Fruit fly (Drosophila melanogaster) whole organism, embryonic: ENCODE data around the gene Gr64a.

Experiments
- Aef1 ChIP-seq: fragments of 200-800 bp; sonication (Bioruptor generic); IDR thresholded peaks from 3 replicates; pipeline ENCODE4 v1.3.6; 2022; ENCODE audit warnings: missing biosample characterization, missing genetic modification characterization
- Antp ChIP-seq: fragments of 200-800 bp; sonication (Bioruptor generic); optimal IDR thresholded peaks from 3 replicates; lab custom pipeline; 2016; ENCODE audit warnings: missing biosample characterization, missing genetic modification characterization
- Blimp-1 ChIP-seq: fragments of 200-800 bp; sonication (Bioruptor generic); optimal IDR thresholded peaks from 3 replicates; lab custom pipeline; 2018; ENCODE audit warnings: missing biosample characterization, missing genetic modification characterization, mild to moderate bottlenecking, moderate library complexity, missing genetic modification reagents
- C15 ChIP-seq: fragments of 200-800 bp; sonication (Bioruptor generic); IDR thresholded peaks from 3 replicates; pipeline ENCODE4 v1.3.6; 2022; ENCODE audit warnings: missing biosample characterization, missing genetic modification characterization
- CG14441 ChIP-seq: fragments of 200-800 bp; sonication (Bioruptor generic); IDR thresholded peaks from 2 replicates; pipeline ENCODE4 v1.3.6; 2022; ENCODE audit warnings: missing biosample characterization, missing genetic modification characterization
- CG15269 ChIP-seq: fragments of 200-800 bp; sonication (Bioruptor generic); optimal IDR thresholded peaks from 2 replicates; lab custom pipeline; 2018; ENCODE audit warnings: missing biosample characterization, mild to moderate bottlenecking, missing genetic modification characterization, moderate library complexity
- CG2678 ChIP-seq: fragments of 200-800 bp; sonication (Bioruptor generic); optimal IDR thresholded peaks from 3 replicates; lab custom pipeline; 2019; ENCODE audit warnings: missing biosample characterization, mild to moderate bottlenecking, missing genetic modification characterization, moderate library complexity
- CG30403 ChIP-seq: fragments of 200-800 bp; sonication (Bioruptor generic); optimal IDR thresholded peaks from 3 replicates; lab custom pipeline; 2016; ENCODE audit warnings: missing biosample characterization, missing genetic modification characterization
- CG31224 ChIP-seq: fragments of 200-800 bp; sonication (Bioruptor generic); IDR thresholded peaks from 2 replicates; pipeline ENCODE4 v1.3.6; 2022; ENCODE audit warnings: missing biosample characterization, missing genetic modification characterization
- CG31365 ChIP-seq: fragments of 200-800 bp; sonication (Bioruptor generic); optimal IDR thresholded peaks from 2 replicates; lab custom pipeline; 2018; ENCODE audit warnings: missing biosample characterization, mild to moderate bottlenecking, missing genetic modification characterization
- CG31441 ChIP-seq: fragments of 200-800 bp; sonication (Bioruptor generic); IDR thresholded peaks from 2 replicates; pipeline ENCODE4 v1.3.6; 2022; ENCODE audit warnings: missing biosample characterization, missing genetic modification characterization
- CG32772 ChIP-seq: fragments of 200-800 bp; sonication (Bioruptor generic); IDR thresholded peaks from 2 replicates; pipeline ENCODE4 v1.3.6; 2022; ENCODE audit warnings: missing biosample characterization, missing genetic modification characterization
- CG4282 ChIP-seq: fragments of 200-800 bp; sonication (Bioruptor generic); optimal IDR thresholded peaks from 2 replicates; lab custom pipeline; 2016; ENCODE audit warnings: missing biosample characterization, missing genetic modification characterization
- CG6683 ChIP-seq: fragments of 200-800 bp; sonication (Bioruptor generic); optimal IDR thresholded peaks from 2 replicates; lab custom pipeline; 2017; ENCODE audit warnings: missing biosample characterization, mild to moderate bottlenecking, missing genetic modification characterization, missing genetic modification reagents
- CG8281 ChIP-seq: fragments of 200-800 bp; sonication (Bioruptor generic); optimal IDR thresholded peaks from 2 replicates; lab custom pipeline; 2018; ENCODE audit warnings: missing biosample characterization, mild to moderate bottlenecking, missing genetic modification characterization, moderate library complexity
- CG9797 ChIP-seq: fragments of 200-800 bp; sonication (Bioruptor generic); optimal IDR thresholded peaks from 3 replicates; lab custom pipeline; 2018; ENCODE audit warnings: missing biosample characterization, mild to moderate bottlenecking, missing genetic modification characterization
- CTCF ChIP-seq: fragments of 200-800 bp; sonication (Bioruptor generic); optimal IDR thresholded peaks from 2 replicates; lab custom pipeline; 2017; ENCODE audit warnings: missing biosample characterization, mild to moderate bottlenecking, missing genetic modification characterization, moderate library complexity
- CkIIα-i1 ChIP-seq: fragments of 200-800 bp; sonication (Bioruptor generic); IDR thresholded peaks from 2 replicates; pipeline ENCODE4 v1.3.6; 2022; ENCODE audit warnings: missing biosample characterization, missing genetic modification characterization
- HLH3B ChIP-seq: fragments of 200-800 bp; sonication (Bioruptor generic); IDR thresholded peaks from 2 replicates; pipeline ENCODE4 v1.3.6; 2022; ENCODE audit warnings: missing biosample characterization, missing genetic modification characterization
- HLH4C ChIP-seq: fragments of 200-800 bp; sonication (Bioruptor generic); IDR thresholded peaks from 3 replicates; pipeline ENCODE4 v1.3.6; 2022; ENCODE audit warnings: missing biosample characterization, missing genetic modification characterization; ENCODE audit not compliant: partially characterized antibody
- Hr51 ChIP-seq, 2 experiments: fragments of 200-800 bp; sonication (Bioruptor generic); optimal IDR thresholded peaks; 2 replicates in 1 of 2; 3 replicates in 1 of 2; lab custom pipeline; 2016 to 2018; ENCODE audit warnings: missing biosample characterization in 2 of 2, missing genetic modification characterization in 2 of 2, mild to moderate bottlenecking in 1 of 2, moderate library complexity in 1 of 2
- Max ChIP-seq: fragments of 200-800 bp; sonication (Bioruptor generic); optimal IDR thresholded peaks from 2 replicates; lab custom pipeline; 2016; ENCODE audit warnings: missing biosample characterization, mild to moderate bottlenecking, missing genetic modification characterization
- Med ChIP-seq: fragments of 200-800 bp; sonication (Bioruptor generic); peaks from one replicate; lab custom pipeline; 2016; ENCODE audit warnings: missing biosample characterization, missing genetic modification characterization, mild to moderate bottlenecking, inconsistent platforms, moderate library complexity
- Mes4 ChIP-seq: fragments of 200-800 bp; sonication (Bioruptor generic); optimal IDR thresholded peaks from 2 replicates; lab custom pipeline; 2016; ENCODE audit warnings: missing biosample characterization, missing genetic modification characterization
- NK7.1 ChIP-seq: fragments of 200-800 bp; sonication (Bioruptor generic); optimal IDR thresholded peaks from 3 replicates; lab custom pipeline; 2016; ENCODE audit warnings: missing biosample characterization, missing genetic modification characterization
- Rfx ChIP-seq: fragments of 200-800 bp; sonication (Bioruptor generic); IDR thresholded peaks from 2 replicates; pipeline ENCODE4 v1.3.6; 2022; ENCODE audit warnings: missing biosample characterization, missing genetic modification characterization
- Rx ChIP-seq: fragments of 200-800 bp; sonication (Bioruptor generic); IDR thresholded peaks from 2 replicates; pipeline ENCODE4 v1.3.6; 2022; ENCODE audit warnings: missing biosample characterization, missing genetic modification characterization
- Sox102F ChIP-seq: fragments of 200-800 bp; sonication (Bioruptor generic); optimal IDR thresholded peaks from 2 replicates; lab custom pipeline; 2018; ENCODE audit warnings: missing biosample characterization, mild to moderate bottlenecking, missing genetic modification characterization, moderate library complexity
- Trl ChIP-seq, 3 experiments: fragments of >200 bp in 2 of 3; fragments of 200-800 bp in 1 of 3; sonication (Bioruptor generic) in 1 of 3; optimal IDR thresholded peaks; 2 replicates in 1 of 3; 3 replicates in 2 of 3; lab custom pipeline; 2016 to 2017; ENCODE audit warnings: missing biosample characterization in 1 of 3, missing genetic modification characterization in 1 of 3
- danr ChIP-seq: fragments of 200-800 bp; sonication (Bioruptor generic); IDR thresholded peaks from 2 replicates; pipeline ENCODE4 v1.3.6; 2022; ENCODE audit warnings: missing biosample characterization, missing genetic modification characterization
- dati ChIP-seq: fragments of 200-800 bp; sonication (Bioruptor generic); IDR thresholded peaks from 2 replicates; pipeline ENCODE4 v1.3.6; 2022; ENCODE audit warnings: missing biosample characterization, missing genetic modification characterization
- gem ChIP-seq: fragments of 200-800 bp; sonication (Bioruptor generic); optimal IDR thresholded peaks from 2 replicates; lab custom pipeline; 2019; ENCODE audit warnings: missing biosample characterization, mild to moderate bottlenecking, missing genetic modification characterization, moderate library complexity
- grau ChIP-seq: fragments of 200-800 bp; optimal IDR thresholded peaks from 3 replicates; lab custom pipeline; 2019; ENCODE audit warnings: missing biosample characterization, mild to moderate bottlenecking, missing genetic modification characterization, moderate library complexity
- ham ChIP-seq: fragments of 200-800 bp; sonication (Bioruptor generic); IDR thresholded peaks from 2 replicates; pipeline ENCODE4 v1.3.6; 2022; ENCODE audit warnings: missing biosample characterization, missing genetic modification characterization
- hth ChIP-seq: fragments of >200 bp; optimal IDR thresholded peaks from 2 replicates; lab custom pipeline; 2017; ENCODE audit warnings: inconsistent platforms
- jumu ChIP-seq: fragments of 200-800 bp; sonication (Bioruptor generic); optimal IDR thresholded peaks from 3 replicates; lab custom pipeline; 2016; ENCODE audit warnings: missing biosample characterization, missing genetic modification characterization
- klu ChIP-seq: fragments of 200-800 bp; sonication (Bioruptor generic); IDR thresholded peaks from 2 replicates; pipeline ENCODE4 v1.3.6; 2022; ENCODE audit warnings: missing biosample characterization, missing genetic modification characterization
- lmd ChIP-seq: fragments of 200-800 bp; sonication (Bioruptor generic); IDR thresholded peaks from 2 replicates; pipeline ENCODE4 v1.3.6; 2022; ENCODE audit warnings: missing biosample characterization, missing genetic modification characterization
- maf-S ChIP-seq: fragments of 200-800 bp; sonication (Bioruptor generic); optimal IDR thresholded peaks from 2 replicates; lab custom pipeline; 2016; ENCODE audit warnings: missing biosample characterization, missing genetic modification characterization
- mam ChIP-seq: fragments of 200-800 bp; sonication (Bioruptor generic); optimal IDR thresholded peaks from 3 replicates; lab custom pipeline; 2016; ENCODE audit warnings: missing biosample characterization, missing genetic modification characterization
- nom ChIP-seq: fragments of 200-800 bp; sonication (Bioruptor generic); optimal IDR thresholded peaks from 2 replicates; lab custom pipeline; 2017; ENCODE audit warnings: missing biosample characterization, missing genetic modification characterization, mild to moderate bottlenecking, moderate library complexity, missing genetic modification reagents
- pb ChIP-seq: fragments of 200-800 bp; sonication (Bioruptor generic); optimal IDR thresholded peaks from 3 replicates; lab custom pipeline; 2016; ENCODE audit warnings: missing biosample characterization, missing genetic modification characterization
- phol ChIP-seq: fragments of 200-800 bp; sonication (Bioruptor generic); optimal IDR thresholded peaks from 3 replicates; lab custom pipeline; 2018; ENCODE audit warnings: missing biosample characterization, mild to moderate bottlenecking, missing genetic modification characterization, moderate library complexity
- psq ChIP-seq: fragments of 200-800 bp; sonication (Bioruptor generic); optimal IDR thresholded peaks from 2 replicates; lab custom pipeline; 2017; ENCODE audit warnings: missing biosample characterization, missing genetic modification characterization
- pzg ChIP-seq: fragments of 200-800 bp; sonication (Bioruptor generic); optimal IDR thresholded peaks from 3 replicates; lab custom pipeline; 2018; ENCODE audit warnings: missing biosample characterization, mild to moderate bottlenecking, missing genetic modification characterization, moderate library complexity
- ranshi ChIP-seq: fragments of 200-800 bp; sonication (Bioruptor generic); IDR thresholded peaks from 2 replicates; pipeline ENCODE4 v1.3.6; 2022; ENCODE audit warnings: missing biosample characterization, missing genetic modification characterization
- ro ChIP-seq: fragments of 200-800 bp; sonication (Bioruptor generic); IDR thresholded peaks from 2 replicates; pipeline ENCODE4 v1.3.6; 2022; ENCODE audit warnings: missing biosample characterization, missing genetic modification characterization
- scrt ChIP-seq: fragments of 200-800 bp; sonication (Bioruptor generic); optimal IDR thresholded peaks from 2 replicates; lab custom pipeline; 2018; ENCODE audit warnings: missing biosample characterization, mild to moderate bottlenecking, missing genetic modification characterization, moderate library complexity
- sima ChIP-seq: fragments of 200-800 bp; sonication (Bioruptor generic); optimal IDR thresholded peaks from 2 replicates; lab custom pipeline; 2016; ENCODE audit warnings: missing biosample characterization, missing genetic modification characterization
- sug ChIP-seq: fragments of 200-800 bp; optimal IDR thresholded peaks from 2 replicates; lab custom pipeline; 2019; ENCODE audit warnings: missing biosample characterization, mild to moderate bottlenecking, missing genetic modification characterization, moderate library complexity
- tio ChIP-seq: fragments of 200-800 bp; sonication (Bioruptor generic); optimal IDR thresholded peaks from 2 replicates; lab custom pipeline; 2017; ENCODE audit warnings: missing biosample characterization, missing genetic modification characterization, inconsistent platforms
- unpg ChIP-seq: fragments of 200-800 bp; sonication (Bioruptor generic); optimal IDR thresholded peaks from 3 replicates; lab custom pipeline; 2018; ENCODE audit warnings: missing biosample characterization, mild to moderate bottlenecking, missing genetic modification characterization, moderate library complexity
- vfl ChIP-seq: fragments of 200-800 bp; sonication (Bioruptor generic); optimal IDR thresholded peaks from 2 replicates; lab custom pipeline; 2016; ENCODE audit warnings: missing biosample characterization, missing genetic modification characterization

The Gr64a gene

DNA sequence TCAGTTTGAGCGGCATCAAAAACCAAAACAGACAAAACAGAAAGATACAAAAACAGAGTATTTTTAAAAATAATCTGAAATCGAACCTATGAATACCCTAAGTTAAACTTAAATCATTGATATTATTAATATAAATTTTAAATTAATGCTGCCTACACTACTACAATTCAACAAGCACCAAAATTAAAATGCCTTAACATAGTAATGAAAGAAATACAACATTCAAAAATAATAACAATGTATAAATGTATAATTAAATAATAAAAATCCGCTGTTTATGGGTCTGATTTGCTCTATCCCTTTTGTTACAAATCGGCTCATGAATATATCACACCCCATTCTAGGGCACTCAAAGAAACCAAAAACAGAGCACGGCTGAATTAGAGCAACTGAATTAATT is 22.5 kb downstream of the Gr64a start (continued):
- no peak for TF ChIP-seq vfl
- no peak for TF ChIP-seq maf-S (GFP tag; lab: Kevin White, UChicago)
- no peak for TF ChIP-seq nom (GFP tag; lab: Kevin White, UChicago)
- TF ChIP-seq dati = no peak
- TF ChIP-seq Antp (GFP tag; lab: Kevin White, UChicago) = no peak
- peak; percentile 25 for TF ChIP-seq grau (tag; lab: Kevin White, UChicago)
- TF ChIP-seq Mes4 (GFP tag; lab: Kevin White, UChicago) = no peak
- TF ChIP-seq Hr51 (GFP tag; optimal IDR thresholded peaks at IDR 0.05; lab: Kevin White, UChicago) = peak in 1 of 2 experiments; percentile 48
- no peak for TF ChIP-seq CG31224 (GFP tag; lab: Robert Waterston, UW)
- no peak for TF ChIP-seq psq (GFP tag; lab: Kevin White, UChicago)
- no peak for TF ChIP-seq jumu (GFP tag; lab: Kevin White, UChicago)
- TF ChIP-seq sima (GFP tag; lab: Kevin White, UChicago) = no peak
- TF ChIP-seq Max (GFP tag; lab: Kevin White, UChicago) = no peak
- no peak for TF ChIP-seq CTCF (GFP tag; lab: Kevin White, UChicago)
- TF ChIP-seq scrt (GFP tag; lab: Kevin White, UChicago) = no peak
- TF ChIP-seq gem (tag; lab: Kevin White, UChicago) = peak; percentile 44
- TF ChIP-seq lmd (GFP tag; lab: Robert Waterston, UW) = 0 out of 2 replicates have a peak, but pooled peaks have one; percentile 21
- TF ChIP-seq Rx (GFP tag; lab: Robert Waterston, UW) = no peak
- peak; percentile 14 for TF ChIP-seq Blimp-1
- no peak for TF ChIP-seq ro (GFP tag; lab: Robert Waterston, UW)
- TF ChIP-seq phol (tag; lab: Kevin White, UChicago) = peak; percentile 2
- TF ChIP-seq CG31441 (GFP tag; lab: Robert Waterston, UW) = peak; percentile 42; the same call in 1 of the 2 replicates
- TF ChIP-seq ham (GFP tag; lab: Robert Waterston, UW) = no peak
- TF ChIP-seq danr = no peak
- no peak for TF ChIP-seq CG9797 (GFP tag; lab: Kevin White, UChicago)
- TF ChIP-seq unpg (GFP tag; lab: Kevin White, UChicago) = peak; percentile 7
- TF ChIP-seq klu (GFP tag; lab: Robert Waterston, UW) = no peak
- no peak for TF ChIP-seq NK7.1
- TF ChIP-seq CG4282 (GFP tag; lab: Kevin White, UChicago) = no peak
- TF ChIP-seq CG30403 (GFP tag; lab: Kevin White, UChicago) = peak; percentile 11
- no peak for TF ChIP-seq tio
- no peak for TF ChIP-seq CG14441 (GFP tag; lab: Robert Waterston, UW)
- no peak for TF ChIP-seq pb (GFP tag; lab: Kevin White, UChicago)
- TF ChIP-seq Sox102F (GFP tag; lab: Kevin White, UChicago) = peak; percentile 48
- 0 out of 2 replicates have a peak, but pooled peaks have one; percentile 13 for TF ChIP-seq Rfx (GFP tag; lab: Robert Waterston, UW)
- TF ChIP-seq HLH3B = no peak
- no peak for TF ChIP-seq hth (lab: Kevin White, UChicago)
- no peak for TF ChIP-seq pzg (GFP tag; lab: Kevin White, UChicago)
- TF ChIP-seq CG31365 = no peak
- no peak for TF ChIP-seq CG6683 (GFP tag; lab: Kevin White, UChicago)
- peak; percentile 36 for TF ChIP-seq CG2678 (tag; lab: Kevin White, UChicago)
- no peak for TF ChIP-seq C15 (GFP tag; lab: Robert Waterston, UW)
- no peak for TF ChIP-seq ranshi (GFP tag; lab: Robert Waterston, UW)
- TF ChIP-seq Aef1 (GFP tag; lab: Robert Waterston, UW) = no peak
- no peak for TF ChIP-seq CkIIα-i1 (GFP tag; lab: Robert Waterston, UW)
- TF ChIP-seq CG8281 (tag; lab: Kevin White, UChicago) = no peak
- TF ChIP-seq CG15269 (tag; lab: Kevin White, UChicago) = peak; percentile 46
- TF ChIP-seq HLH4C (GFP tag; lab: Robert Waterston, UW) = no peak
- peak; percentile 38 for TF ChIP-seq Med (GFP tag; lab: Kevin White, UChicago)
- no peak for TF ChIP-seq sug (tag; lab: Kevin White, UChicago)
- no peak for TF ChIP-seq mam (GFP tag; lab: Kevin White, UChicago)
- no peak for TF ChIP-seq CG32772 (GFP tag; lab: Robert Waterston, UW)
- TF ChIP-seq Trl (optimal IDR thresholded peaks at IDR 0.05; lab: Kevin White, UChicago) = no peak
- no peak for TF ChIP-seq Trl (GFP tag; optimal IDR thresholded peaks at IDR 0.05; lab: Kevin White, UChicago)
